Worm (Caenorhabditis elegans): Measurements from ENCODE around the gene skpt-1.

DNA sequence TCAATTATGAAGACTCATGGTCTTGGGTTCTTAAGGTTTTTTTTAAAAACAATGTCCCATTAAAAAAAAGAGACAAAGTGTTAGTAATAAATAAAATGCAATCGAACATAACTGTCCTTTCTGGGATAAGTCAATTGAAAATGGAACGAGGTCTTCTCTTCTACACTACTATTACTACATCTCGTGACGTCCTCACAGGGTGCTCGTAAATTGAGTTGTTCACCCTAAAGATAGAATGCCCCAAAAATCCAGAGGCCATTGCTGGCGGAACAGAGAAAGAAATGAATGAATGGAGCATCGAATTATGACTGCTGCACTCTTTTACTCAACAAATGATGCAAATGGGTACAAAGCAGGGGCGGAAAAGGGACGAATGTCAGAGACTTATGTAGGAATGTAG lies 45.8 kb downstream of the skpt-1 start:
- TF ChIP-seq ama-1 (optimal IDR thresholded peaks at IDR 0.05) (no peak), tbx-11 (GFP tag; IDR thresholded peaks at IDR 0.05) (no peak), F13C5.2 (tag; optimal IDR thresholded peaks at IDR 0.05) (no peak), tbx-37 (GFP tag; conservative IDR thresholded peaks at IDR 0.05) (no peak), B0310.2 (tag; optimal IDR thresholded peaks at IDR 0.05) (no peak), tra-4 (tag; optimal IDR thresholded peaks at IDR 0.05) (no peak), sea-1 (GFP tag; conservative IDR thresholded peaks at IDR 0.05) (no peak)

Data from whole organism, early embryonic.